Worm (Caenorhabditis elegans) whole organism, early embryonic: ENCODE results near the gene nspe-2.

Source experiments
- ama-1 ChIP-seq: fragments of 150-350 bp; optimal IDR thresholded peaks from 2 replicates; lab custom pipeline; 2014
- ceh-13 ChIP-seq: fragments of 200-800 bp; sonication (Bioruptor generic); optimal IDR thresholded peaks from 2 replicates; lab custom pipeline; 2018; ENCODE audit warnings: mild to moderate bottlenecking, missing genetic modification characterization, missing compliant biosample characterization
- ets-7 ChIP-seq: sonication (generic microtip); optimal IDR thresholded peaks from 2 replicates; lab custom pipeline; 2016; ENCODE audit warnings: missing genotype, missing genetic modification characterization, missing compliant biosample characterization
- hmbx-1 ChIP-seq: sonication (generic microtip); optimal IDR thresholded peaks from 2 replicates; lab custom pipeline; 2016; ENCODE audit warnings: mild to moderate bottlenecking, missing genetic modification characterization, missing compliant biosample characterization
- hnd-1 ChIP-seq: sonication (generic microtip); optimal IDR thresholded peaks from 2 replicates; lab custom pipeline; 2016; ENCODE audit warnings: missing genetic modification characterization, missing compliant biosample characterization
- sea-1 ChIP-seq: fragments of 200-800 bp; sonication (Bioruptor generic); conservative IDR thresholded peaks from 2 replicates; pipeline ENCODE4 v1.3.6; 2022; ENCODE audit warnings: missing genetic modification characterization, missing compliant biosample characterization
- tra-4 ChIP-seq: sonication (generic microtip); optimal IDR thresholded peaks from 2 replicates; lab custom pipeline; 2017; ENCODE audit warnings: missing genetic modification characterization, missing compliant biosample characterization

- TF ChIP-seq hmbx-1 (no peak), ama-1 (lab: Kevin White, UChicago) (no peak), tra-4 (tag; lab: Kevin White, UChicago) (no peak), ets-7 (tag; lab: Kevin White, UChicago) (no peak), hnd-1 (tag; lab: Kevin White, UChicago) (no peak), ceh-13 (GFP tag; lab: Kevin White, UChicago) (no peak), sea-1 (GFP tag; lab: Robert Waterston, UW) (no peak)
Measured at ce11 chrII:12626887-12627286, 7.7 kb upstream of the nspe-2 start, which contains the start of gene nspe-7.
